Fruit fly (Drosophila melanogaster): ENCODE results near the gene jar.

jar gene

DNA sequence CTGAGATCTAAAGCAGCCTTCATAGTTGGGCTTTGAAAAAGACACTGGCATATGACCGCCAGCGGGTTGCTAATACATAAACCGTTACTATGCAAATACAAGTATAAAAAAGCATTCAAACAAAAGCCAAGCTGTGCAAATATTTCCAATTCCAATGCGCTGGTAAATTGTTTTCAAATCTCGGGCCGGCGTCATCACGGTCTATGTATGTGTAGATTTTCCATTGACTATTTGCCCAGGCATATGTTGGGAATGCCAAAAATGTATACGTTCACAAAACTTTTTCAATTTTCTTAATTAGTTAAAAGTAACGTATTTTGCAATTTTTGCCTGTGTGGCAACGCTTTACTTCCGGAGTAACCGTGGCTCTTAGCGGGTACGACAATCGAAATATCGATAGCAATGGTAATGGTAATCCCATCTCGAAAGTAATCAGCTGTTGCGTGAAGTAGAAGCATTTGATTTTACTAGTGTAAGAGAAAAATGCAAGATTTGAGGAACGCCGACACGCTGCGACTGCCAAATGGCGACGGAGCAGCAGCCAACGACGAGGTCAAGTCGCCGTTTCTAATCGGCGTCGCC, 18.8 kb upstream of the jar start, which contains the start of the genes CG34290 and Uck:
Gene CG34290, minus strand, starts transcription at position 51 of the 582 bp plus-strand sequence.
Gene Uck, plus strand, starts transcription at position 405 of the 582 bp plus-strand sequence.
- TF ChIP-seq noc (tag; optimal IDR thresholded peaks at IDR 0.05): peak; percentile 50

DNA sequence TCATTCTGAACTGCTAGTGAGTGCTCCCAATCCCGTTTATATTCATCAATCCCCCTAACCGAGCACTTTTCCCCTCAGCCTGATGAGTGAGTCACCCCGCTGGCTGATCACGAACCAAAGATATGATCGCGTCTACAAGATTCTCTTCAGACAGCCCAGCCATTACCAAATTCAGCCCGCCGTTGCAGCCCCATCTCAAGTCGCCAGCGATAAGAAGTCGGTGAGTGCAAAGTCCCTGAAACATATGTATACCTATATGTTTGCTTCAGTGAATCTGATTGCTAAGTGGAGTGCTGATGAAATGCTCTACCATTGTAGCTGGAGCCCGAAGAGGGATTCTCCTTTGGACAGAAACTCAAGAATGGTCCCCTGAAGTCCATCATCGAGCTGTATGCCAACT, 16.1 kb upstream of the jar start:
- TF ChIP-seq noc (tag; optimal IDR thresholded peaks at IDR 0.05): no peak

DNA sequence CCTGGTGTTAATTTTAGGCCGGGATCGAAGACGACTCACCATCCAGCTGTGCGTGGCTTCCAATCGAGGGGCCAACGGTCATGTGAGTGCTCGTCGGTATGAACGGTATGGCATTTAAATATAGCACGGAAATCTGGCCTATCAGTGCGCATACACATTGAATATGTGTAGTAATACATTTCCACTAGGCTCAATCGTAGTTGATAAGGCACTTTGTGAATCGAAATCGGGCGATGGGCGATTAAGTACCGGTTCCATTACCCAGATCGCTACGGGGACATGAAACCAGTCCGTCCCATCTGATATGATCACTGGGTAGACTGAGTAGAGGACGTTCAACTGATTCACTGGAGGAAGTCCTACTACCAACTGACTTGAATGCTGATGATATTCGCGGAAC, 14.4 kb upstream of the jar start:
- TF ChIP-seq noc (tag; optimal IDR thresholded peaks at IDR 0.05): no peak

DNA sequence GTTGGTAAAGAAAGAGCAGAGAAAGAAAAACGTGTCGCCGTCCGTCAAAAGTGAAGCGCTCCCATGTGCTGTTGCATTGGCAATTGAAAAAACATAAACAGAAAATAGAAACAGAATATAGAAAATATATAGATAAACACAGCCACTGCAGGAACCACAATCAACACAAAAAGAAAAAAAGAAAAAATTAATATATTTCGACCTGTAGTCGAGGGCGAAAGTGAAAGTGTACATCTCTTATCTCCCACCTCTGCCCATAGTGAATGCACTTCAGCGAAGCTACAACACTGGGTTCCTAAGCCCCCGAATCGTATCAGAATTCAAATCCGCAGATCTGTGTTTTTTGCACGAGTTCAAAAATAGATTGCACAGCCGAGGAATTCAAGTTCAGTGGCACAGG, 13.1 kb upstream of the jar start:
- TF ChIP-seq noc (tag; optimal IDR thresholded peaks at IDR 0.05): no peak

DNA sequence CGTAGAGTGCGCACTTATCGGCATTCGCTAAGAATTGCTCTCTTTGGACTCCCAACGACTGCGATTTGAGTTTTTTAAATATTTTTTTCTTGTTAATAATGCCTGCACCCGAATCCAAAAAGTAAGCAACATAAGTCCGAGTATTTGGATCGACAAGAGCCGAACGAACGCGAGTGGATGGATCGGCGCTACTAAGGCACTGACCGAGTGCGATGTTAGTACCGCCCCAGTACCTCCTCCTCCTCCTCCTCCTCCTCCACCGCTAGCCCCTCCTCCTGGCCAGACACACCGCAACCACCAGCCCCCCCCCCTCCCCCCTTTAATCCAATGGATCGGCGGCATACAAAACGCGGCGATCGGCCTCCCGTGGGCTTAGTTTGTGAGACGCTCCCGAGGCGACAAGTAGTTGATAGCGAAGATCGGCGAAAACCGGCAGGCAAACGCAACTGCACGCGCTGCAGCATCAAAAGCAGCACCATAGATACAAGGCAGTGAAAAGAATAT, 12.6 kb upstream of the jar start, which contains the start of gene CG6356:
Gene CG6356, plus strand, starts transcription at position 374 of the 504 bp plus-strand sequence.
- no peak for TF ChIP-seq noc (tag; optimal IDR thresholded peaks at IDR 0.05)

DNA sequence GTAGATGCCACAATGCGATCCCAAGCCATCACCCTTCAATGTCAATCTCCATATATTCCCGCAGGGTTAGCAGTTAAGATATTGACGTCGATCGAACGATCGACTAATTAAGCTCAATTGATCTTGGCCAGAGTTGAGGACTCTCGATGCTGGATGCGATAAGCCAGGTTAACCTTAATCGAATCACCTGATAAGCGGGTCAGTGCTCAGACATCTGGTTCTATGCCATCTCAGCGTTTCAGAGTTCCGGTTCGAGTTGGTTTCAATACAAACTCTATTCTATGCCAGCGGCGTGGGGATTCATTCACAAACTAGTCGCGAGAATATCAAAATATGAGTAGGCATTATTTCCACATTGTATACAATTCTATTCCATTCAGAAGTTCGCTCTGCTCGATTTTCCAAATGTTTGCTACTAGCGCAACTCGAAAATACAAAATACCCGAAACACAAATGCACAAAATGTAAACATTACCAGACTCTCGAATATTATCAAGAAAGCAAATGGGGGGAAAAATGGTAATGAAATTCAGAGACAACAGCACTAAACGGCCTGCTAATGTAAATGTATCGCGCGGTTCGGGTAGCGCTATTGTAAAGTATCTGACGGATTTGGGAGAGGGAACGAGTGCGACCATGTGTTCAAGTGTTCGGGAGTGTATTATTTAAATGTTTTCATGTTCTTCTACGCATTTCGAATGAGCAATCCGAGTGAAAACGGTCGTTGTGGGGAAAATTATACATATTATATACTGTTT, 11.7 kb upstream of the jar start:
- TF ChIP-seq noc (tag; optimal IDR thresholded peaks at IDR 0.05): no peak

DNA sequence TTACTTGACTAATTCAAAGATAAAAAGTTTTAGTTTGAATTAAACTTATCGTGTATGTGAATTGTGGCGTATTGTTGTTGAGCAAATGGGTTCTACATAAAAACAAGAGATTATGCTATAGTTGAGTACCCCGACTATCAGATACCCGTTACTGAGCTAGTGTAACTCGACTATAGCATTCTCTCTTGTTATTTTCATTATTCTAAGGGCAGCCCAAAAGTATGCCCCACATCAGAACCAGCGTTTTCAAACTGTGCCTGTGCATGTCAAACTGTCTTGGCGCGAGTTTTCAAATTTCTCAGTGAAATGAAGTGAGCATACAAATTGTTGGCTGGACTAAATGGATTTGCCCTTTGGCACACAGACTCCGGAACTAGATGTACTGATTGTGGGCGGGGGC, 8.3 kb upstream of the jar start, which contains the start of gene shps:
Gene shps, plus strand, starts transcription at position 282 of the 400 bp plus-strand sequence.
- no peak for TF ChIP-seq noc (tag; optimal IDR thresholded peaks at IDR 0.05)

DNA sequence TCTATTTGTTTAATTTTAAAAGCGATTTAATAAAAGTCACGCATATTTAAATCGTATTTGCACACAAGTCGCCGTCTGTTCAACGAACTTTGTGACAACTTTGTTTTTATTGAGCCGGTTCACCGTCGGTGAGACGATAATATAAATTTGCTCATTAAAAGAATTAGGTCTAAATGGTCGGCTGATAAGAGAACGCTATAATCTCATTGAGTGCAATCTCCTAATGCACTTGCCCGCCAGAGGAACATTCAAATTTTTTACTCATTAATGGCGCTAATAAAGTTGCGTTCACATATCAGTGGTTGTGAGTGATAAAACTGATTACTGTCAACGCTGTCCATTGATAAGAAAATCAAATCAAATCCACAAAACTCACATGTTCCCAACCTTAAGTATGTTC, 7.7 kb upstream of the jar start:
- TF ChIP-seq noc (tag; optimal IDR thresholded peaks at IDR 0.05): no peak

DNA sequence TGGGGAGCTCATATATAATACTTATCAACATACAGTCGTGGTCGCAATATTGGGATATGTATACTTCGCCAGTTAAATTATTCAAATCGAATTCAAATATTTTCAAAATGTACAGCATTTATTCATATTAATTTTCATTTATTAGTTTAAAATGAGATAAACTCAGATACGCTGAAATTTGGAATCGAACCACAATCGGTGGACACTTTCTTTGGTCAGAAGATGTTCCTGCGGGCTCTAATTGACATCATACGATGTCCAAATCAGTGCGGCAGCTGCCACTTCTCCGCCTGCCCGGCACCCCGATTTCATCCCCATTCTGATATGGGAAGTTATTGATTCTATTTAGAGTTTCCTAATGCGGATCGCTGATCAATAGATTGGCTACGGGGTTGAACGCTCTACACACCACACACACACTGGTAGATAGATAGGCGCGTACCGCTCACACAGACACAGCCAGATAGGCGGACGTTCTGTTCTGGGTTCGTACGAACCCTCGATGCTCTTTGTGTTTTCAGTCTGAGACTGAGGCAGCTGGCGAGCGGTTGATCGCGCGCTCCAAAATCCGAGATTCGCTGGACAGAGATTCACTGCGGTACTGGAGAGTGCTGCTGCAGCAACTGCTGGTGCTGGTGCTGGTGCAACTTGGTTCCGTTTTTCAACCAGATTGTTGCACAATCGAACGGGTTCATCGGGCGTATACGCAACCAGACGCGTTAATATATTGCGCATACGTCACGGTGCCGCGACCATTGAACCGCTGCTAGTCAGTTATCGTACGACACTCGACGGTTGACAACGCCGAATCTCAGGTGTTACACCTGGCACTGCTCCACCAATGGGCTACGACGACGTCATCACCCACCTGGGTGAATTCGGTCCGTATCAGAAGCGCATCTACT, 5.3 kb upstream of the jar start, which contains the start of gene Orct:
Gene Orct, plus strand, starts transcription at position 157 of the 905 bp plus-strand sequence.
- TF ChIP-seq noc (tag; optimal IDR thresholded peaks at IDR 0.05): peak; percentile 96

DNA sequence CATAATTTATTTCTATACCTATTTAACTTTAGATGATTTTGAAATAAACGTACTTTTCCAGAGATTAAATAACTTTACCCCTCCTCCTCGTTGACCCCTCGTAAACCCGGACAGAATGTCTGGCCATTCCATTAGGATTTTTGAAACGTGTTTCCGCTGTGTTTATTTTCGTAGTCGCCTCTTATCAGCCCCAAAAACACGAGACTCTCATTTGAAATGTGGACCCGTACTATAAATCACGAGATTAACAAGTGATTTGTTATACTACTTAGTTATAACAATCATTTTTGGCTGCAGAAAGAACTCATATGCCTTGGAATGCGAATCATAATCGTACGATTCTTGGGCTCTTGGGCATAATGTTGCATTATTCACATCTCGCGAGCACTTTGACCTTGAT, 4.4 kb upstream of the jar start:
- no peak for TF ChIP-seq noc (tag; optimal IDR thresholded peaks at IDR 0.05)

DNA sequence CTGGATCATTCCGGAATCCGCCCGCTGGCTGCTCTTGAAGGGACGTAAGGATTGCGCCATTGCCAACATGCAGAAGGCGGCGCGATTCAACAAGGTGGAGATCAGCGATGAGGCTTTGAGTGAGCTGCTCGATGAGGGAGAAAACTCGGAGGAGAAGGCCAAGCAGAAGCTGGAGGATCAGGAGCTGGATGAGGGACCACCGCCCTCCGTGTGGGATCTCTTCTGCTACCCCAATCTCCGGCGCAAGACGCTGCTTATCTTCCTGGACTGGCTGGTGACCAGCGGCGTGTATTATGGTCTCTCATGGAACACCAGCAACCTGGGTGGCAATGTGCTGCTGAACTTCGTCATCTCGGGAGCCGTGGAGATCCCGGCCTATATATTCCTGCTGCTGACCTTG, 3.2 kb upstream of the jar start:
- no peak for TF ChIP-seq noc (tag; optimal IDR thresholded peaks at IDR 0.05)

DNA sequence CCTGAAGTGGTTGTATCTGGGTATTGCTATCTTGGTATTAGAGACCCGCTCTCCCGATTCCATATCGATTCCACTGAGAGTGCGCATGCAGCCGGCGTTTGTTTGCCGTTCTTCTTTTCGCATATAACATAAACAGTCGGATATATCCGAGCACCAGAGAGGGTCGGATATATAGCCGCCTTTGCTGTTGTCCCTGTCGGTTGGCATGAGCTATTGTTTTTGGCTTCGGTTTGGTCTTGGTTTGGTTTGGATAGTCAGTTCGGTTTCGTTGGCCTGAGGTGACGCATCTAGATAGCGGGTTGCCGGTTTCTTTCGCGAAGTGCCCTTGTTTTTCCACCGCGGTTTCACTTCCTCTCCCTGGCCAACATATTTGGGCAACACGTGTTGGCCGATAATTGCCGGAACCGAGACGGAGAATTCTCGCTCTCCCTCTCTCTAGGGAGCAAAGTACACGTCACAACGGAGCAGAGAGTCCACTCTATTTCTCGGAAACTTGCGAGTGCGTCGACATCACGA, 1.8 kb upstream of the jar start, which contains the start of gene Orct2:
Gene Orct2, plus strand, starts transcription at position 255 of the 516 bp plus-strand sequence.
- peak; percentile 50 for TF ChIP-seq noc (tag; optimal IDR thresholded peaks at IDR 0.05)

DNA sequence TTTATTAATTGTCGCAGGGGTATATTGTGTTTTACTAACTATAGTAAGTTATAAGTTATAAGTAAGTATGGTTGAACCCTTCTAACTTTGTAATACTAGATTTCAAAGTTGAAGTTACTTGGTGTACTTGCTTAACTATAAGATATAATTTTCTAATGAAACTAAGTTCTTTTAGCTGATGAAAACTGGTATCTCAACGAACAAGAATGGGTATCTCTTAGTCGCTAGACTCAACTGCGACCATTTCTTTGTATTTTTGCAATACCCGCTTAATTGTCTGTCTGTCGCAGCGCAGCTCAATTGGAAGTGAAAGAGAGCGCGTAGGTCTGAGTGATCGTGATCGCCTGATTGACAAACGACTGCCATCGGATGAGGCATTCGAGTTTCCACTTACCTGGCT, 1.2 kb upstream of the jar start:
- no peak for TF ChIP-seq noc (tag; optimal IDR thresholded peaks at IDR 0.05)

DNA sequence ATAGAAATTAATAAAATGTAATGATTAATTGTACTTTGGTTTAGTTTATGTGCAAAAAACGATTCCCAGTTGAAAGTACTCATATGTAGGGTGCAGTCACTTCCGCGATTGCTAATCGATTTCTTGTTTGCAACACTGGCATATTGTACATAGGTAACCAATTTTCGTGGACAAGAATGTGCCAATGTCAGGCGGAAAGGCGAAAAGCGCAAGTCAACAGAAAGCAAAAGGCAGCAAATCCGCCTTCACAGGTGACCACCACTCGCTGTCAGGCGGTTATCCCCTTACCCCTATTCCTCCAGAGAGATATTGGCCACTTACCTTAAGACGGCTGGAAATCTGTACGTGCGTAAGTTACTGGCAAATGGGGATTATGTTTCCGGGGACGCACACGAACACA, 455 bp downstream of the jar start:
- TF ChIP-seq noc (tag; optimal IDR thresholded peaks at IDR 0.05): no peak

DNA sequence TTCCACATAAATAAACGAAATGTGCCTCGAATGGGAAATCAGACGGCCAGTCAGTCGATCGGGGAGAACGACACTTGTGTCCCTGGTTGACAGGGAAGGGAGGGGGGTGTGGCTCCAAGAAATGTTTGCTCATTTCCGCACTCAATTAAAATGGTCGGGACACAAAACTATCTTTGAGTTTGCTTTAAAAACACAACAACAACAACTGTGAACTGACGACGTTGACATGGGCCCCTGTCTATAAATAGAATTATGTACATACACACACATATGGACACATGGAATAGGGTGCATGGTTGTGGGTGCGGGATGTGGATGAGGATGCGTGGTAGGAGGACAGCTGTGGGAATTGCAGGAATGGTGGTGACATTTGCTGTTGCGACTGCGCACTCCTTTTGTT, 999 bp downstream of the jar start:
- TF ChIP-seq noc (tag; optimal IDR thresholded peaks at IDR 0.05): no peak

DNA sequence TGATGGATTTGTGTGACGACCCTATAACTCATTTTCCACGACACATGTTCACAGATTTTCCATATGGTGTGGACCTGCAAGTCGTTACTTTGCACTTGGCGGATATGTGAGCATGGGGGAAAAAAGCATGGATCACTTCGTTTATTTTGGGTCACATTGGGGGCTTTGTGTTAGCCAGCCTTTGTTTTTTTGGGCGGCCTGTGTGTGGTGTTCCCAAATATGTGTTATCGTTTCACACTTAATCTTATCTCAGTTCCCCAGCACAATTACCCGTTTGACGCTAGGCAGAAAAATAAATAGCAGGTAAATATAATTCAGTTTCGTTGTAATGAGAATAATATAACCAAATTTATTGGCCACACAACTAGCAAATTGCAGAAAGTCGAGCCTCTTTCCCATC, 2.7 kb downstream of the jar start:
- TF ChIP-seq noc (tag; optimal IDR thresholded peaks at IDR 0.05): peak; percentile 10
